Fruit fly (Drosophila melanogaster): Measurements from ENCODE around the gene Mi-2.
A peak's percentile ranks its signal among the peaks of the same experiment; 100 is the strongest.

Gene Mi-2

DNA sequence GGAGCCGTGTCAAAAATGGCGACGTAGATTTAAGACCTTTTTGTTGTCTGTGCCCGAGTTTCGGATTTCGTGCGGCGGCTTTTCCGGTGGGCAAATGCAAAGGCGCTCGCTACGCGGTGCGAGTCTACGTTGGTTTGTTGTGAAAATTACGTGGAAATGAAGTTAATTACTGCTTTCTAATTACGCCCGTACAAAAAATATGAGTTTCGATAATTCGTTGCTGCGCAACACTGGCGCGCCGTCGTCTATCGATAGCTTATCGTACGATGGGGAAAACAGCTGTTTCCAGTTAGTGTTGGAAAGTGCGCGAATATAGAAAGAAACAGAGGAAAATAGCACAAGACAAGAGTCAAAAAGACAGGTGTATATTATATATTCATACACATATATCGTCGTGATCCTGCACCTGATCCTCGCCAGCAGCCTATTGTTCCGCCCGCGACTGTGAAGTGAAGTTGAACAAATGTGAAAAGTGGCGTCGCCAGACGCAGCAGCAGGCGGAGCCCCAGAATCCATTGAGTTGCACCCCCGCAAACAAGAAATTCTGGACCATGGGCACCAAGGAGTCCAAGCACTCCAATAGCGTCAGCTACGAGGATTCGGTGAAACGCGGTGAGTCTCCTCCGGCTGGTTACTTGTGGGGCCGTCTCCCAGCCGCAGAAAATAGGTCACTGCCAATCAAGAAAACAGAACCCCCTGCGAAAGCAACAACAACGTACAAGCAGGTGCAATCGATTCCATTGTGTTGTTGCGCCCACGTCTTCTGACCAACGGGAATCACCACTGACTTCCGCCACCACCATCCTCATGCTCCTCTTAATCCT lies 39.0 kb downstream of the Mi-2 start, which contains the start of the genes Rab8 and Usp32 (continued):
- TF ChIP-seq CG18619 (GFP tag; optimal IDR thresholded peaks at IDR 0.05) (peak; percentile 58), Dad (GFP tag; optimal IDR thresholded peaks at IDR 0.05) (peak; percentile 72), CG2129 (GFP tag; IDR thresholded peaks at IDR 0.05; ENCODE audit: partially characterized antibody) (peak; percentile 69), CG17802 (tag; optimal IDR thresholded peaks at IDR 0.05) (no peak), CG13775 (GFP tag; optimal IDR thresholded peaks at IDR 0.05) (peak; percentile 40), CG6683 (GFP tag; optimal IDR thresholded peaks at IDR 0.05) (peak; percentile 22), sens-2 (GFP tag; IDR thresholded peaks at IDR 0.05) (no peak), CG17385 (GFP tag; optimal IDR thresholded peaks at IDR 0.05) (peak; percentile 66), dm (GFP tag; optimal IDR thresholded peaks at IDR 0.05) (peak; percentile 53), CG3995 (GFP tag; optimal IDR thresholded peaks at IDR 0.05) (peak; percentile 29), ken (GFP tag; IDR thresholded peaks at IDR 0.05) (peak; percentile 66; the same call in 2 of the 3 replicates), CG18599 (GFP tag; optimal IDR thresholded peaks at IDR 0.05) (peak; percentile 86), CG7556 (GFP tag; optimal IDR thresholded peaks at IDR 0.05) (peak; percentile 11), CG8388 (GFP tag; optimal IDR thresholded peaks at IDR 0.05) (peak; percentile 16), CG16863 (GFP tag; optimal IDR thresholded peaks at IDR 0.05) (peak; percentile 65), CG18011 (GFP tag; optimal IDR thresholded peaks at IDR 0.05) (peak; percentile 73), CG11723 (GFP tag; optimal IDR thresholded peaks at IDR 0.05) (peak; percentile 33), Hand (GFP tag; optimal IDR thresholded peaks at IDR 0.05) (peak; percentile 27), NfI (GFP tag; optimal IDR thresholded peaks at IDR 0.05) (peak; percentile 72), nom (GFP tag; optimal IDR thresholded peaks at IDR 0.05) (peak; percentile 46), salm (tag; optimal IDR thresholded peaks at IDR 0.05) (peak; percentile 19), CG4820 (GFP tag; optimal IDR thresholded peaks at IDR 0.05) (peak; percentile 4), CG10959 (GFP tag; IDR thresholded peaks at IDR 0.05) (no peak), Ada2b (GFP tag; IDR thresholded peaks at IDR 0.05) (peak; percentile 32; the same call in 1 of the 2 replicates), CG2199 (GFP tag; IDR thresholded peaks at IDR 0.05) (peak; percentile 82; the same call in 2 of the 3 replicates), tap (tag; optimal IDR thresholded peaks at IDR 0.05) (no peak), ems (GFP tag; optimal IDR thresholded peaks at IDR 0.05) (peak; percentile 72), CG33213 (GFP tag; optimal IDR thresholded peaks at IDR 0.05) (peak; percentile 72), H2.0 (GFP tag; IDR thresholded peaks at IDR 0.05) (peak; percentile 39; the same call in 1 of the 2 replicates), chm (GFP tag; IDR thresholded peaks at IDR 0.05) (peak; percentile 51), D19A (tag; optimal IDR thresholded peaks at IDR 0.05) (peak; percentile 58), E2f2 (GFP tag; IDR thresholded peaks at IDR 0.05) (peak; percentile 54), wek (GFP tag; optimal IDR thresholded peaks at IDR 0.05) (peak; percentile 35), Aef1 (GFP tag; IDR thresholded peaks at IDR 0.05) (no peak), bigmax (GFP tag; optimal IDR thresholded peaks at IDR 0.05) (peak; percentile 40), schlank (tag; optimal IDR thresholded peaks at IDR 0.05) (peak; percentile 15), NK7.1 (GFP tag; optimal IDR thresholded peaks at IDR 0.05) (peak; percentile 26), ATbp (GFP tag; optimal IDR thresholded peaks at IDR 0.05) (peak; percentile 20), ro (GFP tag; IDR thresholded peaks at IDR 0.05) (no peak), grn (GFP tag; optimal IDR thresholded peaks at IDR 0.05) (peak; percentile 37), gro (GFP tag; optimal IDR thresholded peaks at IDR 0.05) (peak; percentile 65), org-1 (GFP tag; optimal IDR thresholded peaks at IDR 0.05) (no peak), CG16815 (GFP tag; optimal IDR thresholded peaks at IDR 0.05) (no peak), Adf1 (GFP tag; IDR thresholded peaks at IDR 0.05) (peak; percentile 28; the same call in 1 of the 2 replicates), dpn (GFP tag; optimal IDR thresholded peaks at IDR 0.05) (peak; percentile 63 to 80), corto (GFP tag; optimal IDR thresholded peaks at IDR 0.05) (peak; percentile 1), bab2 (GFP tag; optimal IDR thresholded peaks at IDR 0.05) (peak; percentile 30), HLH54F (GFP tag; optimal IDR thresholded peaks at IDR 0.05) (peak; percentile 77), CG10274 (GFP tag; optimal IDR thresholded peaks at IDR 0.05) (no peak)

Measured in whole organism, embryonic.